Fruit fly (Drosophila melanogaster) whole organism, embryonic: ENCODE data around the gene mrva.

ENCODE experiments used
- Antp ChIP-seq: fragments of 200-800 bp; sonication (Bioruptor generic); optimal IDR thresholded peaks from 3 replicates; lab custom pipeline; 2016; ENCODE audit warnings: missing biosample characterization, missing genetic modification characterization
- Atf3 ChIP-seq: fragments of 200-800 bp; sonication (Bioruptor generic); optimal IDR thresholded peaks from 3 replicates; lab custom pipeline; 2016; ENCODE audit warnings: missing biosample characterization, missing genetic modification characterization
- Atf6 ChIP-seq: fragments of 200-800 bp; sonication (Bioruptor generic); IDR thresholded peaks from 2 replicates; pipeline ENCODE4 v1.3.6; 2022; ENCODE audit warnings: missing biosample characterization, missing genetic modification characterization
- C15 ChIP-seq: fragments of 200-800 bp; sonication (Bioruptor generic); IDR thresholded peaks from 3 replicates; pipeline ENCODE4 v1.3.6; 2022; ENCODE audit warnings: missing biosample characterization, missing genetic modification characterization
- CG10565 ChIP-seq: fragments of 200-800 bp; sonication (Bioruptor generic); optimal IDR thresholded peaks from 3 replicates; lab custom pipeline; 2016; ENCODE audit warnings: missing biosample characterization, mild to moderate bottlenecking, missing genetic modification characterization
- CG10654 ChIP-seq: fragments of 200-800 bp; sonication (Bioruptor generic); optimal IDR thresholded peaks from 2 replicates; lab custom pipeline; 2016; ENCODE audit warnings: missing biosample characterization, missing genetic modification characterization
- CG11398 ChIP-seq: fragments of 200-800 bp; sonication (Bioruptor generic); optimal IDR thresholded peaks from 2 replicates; lab custom pipeline; 2016; ENCODE audit warnings: missing biosample characterization, missing genetic modification characterization
- CG15011 ChIP-seq: fragments of 200-800 bp; sonication (Bioruptor generic); optimal IDR thresholded peaks from 3 replicates; lab custom pipeline; 2018; ENCODE audit warnings: missing biosample characterization, mild to moderate bottlenecking, missing genetic modification characterization
- CG15269 ChIP-seq: fragments of 200-800 bp; sonication (Bioruptor generic); optimal IDR thresholded peaks from 2 replicates; lab custom pipeline; 2018; ENCODE audit warnings: missing biosample characterization, mild to moderate bottlenecking, missing genetic modification characterization, moderate library complexity
- CG15601 ChIP-seq: fragments of 200-800 bp; sonication (Bioruptor generic); optimal IDR thresholded peaks from 3 replicates; lab custom pipeline; 2019; ENCODE audit warnings: missing biosample characterization, mild to moderate bottlenecking, missing genetic modification characterization, moderate library complexity
- CG17802 ChIP-seq: fragments of 200-800 bp; sonication (Bioruptor generic); optimal IDR thresholded peaks from 2 replicates; lab custom pipeline; 2018; ENCODE audit warnings: missing biosample characterization, mild to moderate bottlenecking, missing genetic modification characterization, moderate library complexity
- CG18262 ChIP-seq: fragments of 200-800 bp; optimal IDR thresholded peaks from 3 replicates; lab custom pipeline; 2019; ENCODE audit warnings: missing biosample characterization, mild to moderate bottlenecking, missing genetic modification characterization, moderate library complexity
- CG18619 ChIP-seq: fragments of 200-800 bp; sonication (Bioruptor generic); optimal IDR thresholded peaks from 3 replicates; lab custom pipeline; 2017; ENCODE audit warnings: missing biosample characterization, mild to moderate bottlenecking, missing genetic modification characterization
- CG3065 ChIP-seq: fragments of 200-800 bp; sonication (Bioruptor generic); optimal IDR thresholded peaks from 2 replicates; lab custom pipeline; 2016; ENCODE audit warnings: missing biosample characterization, missing genetic modification characterization
- CG4360 ChIP-seq: fragments of 200-800 bp; sonication (Bioruptor generic); IDR thresholded peaks from 2 replicates; pipeline ENCODE4 v1.3.6; 2022; ENCODE audit warnings: missing biosample characterization, missing genetic modification characterization
- CG4617 ChIP-seq: fragments of 200-800 bp; sonication (Bioruptor generic); optimal IDR thresholded peaks from 3 replicates; lab custom pipeline; 2016; ENCODE audit warnings: missing biosample characterization, missing genetic modification characterization, borderline replicate concordance
- CG6813 ChIP-seq: fragments of 200-800 bp; sonication (Bioruptor generic); optimal IDR thresholded peaks from 2 replicates; lab custom pipeline; 2017; ENCODE audit warnings: missing biosample characterization, missing genetic modification characterization, mild to moderate bottlenecking, moderate library complexity, missing genetic modification reagents
- CG7928 ChIP-seq: fragments of 200-800 bp; sonication (Bioruptor generic); optimal IDR thresholded peaks from 2 replicates; lab custom pipeline; 2017; ENCODE audit warnings: missing biosample characterization, mild to moderate bottlenecking, missing genetic modification characterization
- CG9609 ChIP-seq: fragments of 200-800 bp; sonication (Bioruptor generic); optimal IDR thresholded peaks from 3 replicates; lab custom pipeline; 2016; ENCODE audit warnings: missing biosample characterization, missing genetic modification characterization
- CG9817 ChIP-seq: fragments of 200-800 bp; sonication (Bioruptor generic); optimal IDR thresholded peaks from 2 replicates; lab custom pipeline; 2018; ENCODE audit warnings: missing biosample characterization, mild to moderate bottlenecking, missing genetic modification characterization, moderate library complexity
- CG9932 ChIP-seq: fragments of 200-800 bp; sonication (Bioruptor generic); IDR thresholded peaks from 2 replicates; pipeline ENCODE4 v1.3.6; 2022; ENCODE audit warnings: missing biosample characterization, missing genetic modification characterization
- Ets97D ChIP-seq: fragments of 200-800 bp; sonication (Bioruptor generic); optimal IDR thresholded peaks from 3 replicates; lab custom pipeline; 2016; ENCODE audit warnings: missing biosample characterization, missing genetic modification characterization
- Fer3 ChIP-seq: fragments of 200-800 bp; sonication (Bioruptor generic); optimal IDR thresholded peaks from 2 replicates; lab custom pipeline; 2018; ENCODE audit warnings: missing biosample characterization, mild to moderate bottlenecking, missing genetic modification characterization, moderate library complexity
- HLHmδ ChIP-seq: fragments of 200-800 bp; sonication (Bioruptor generic); optimal IDR thresholded peaks from 2 replicates; lab custom pipeline; 2018; ENCODE audit warnings: missing biosample characterization, mild to moderate bottlenecking, missing genetic modification characterization, moderate library complexity
- HmgZ ChIP-seq: fragments of 200-800 bp; sonication (Bioruptor generic); optimal IDR thresholded peaks from 2 replicates; lab custom pipeline; 2018; ENCODE audit warnings: missing biosample characterization, mild to moderate bottlenecking, missing genetic modification characterization
- Hr78 ChIP-seq, 2 experiments: fragments of 200-800 bp in 1 of 2; fragments of >200 bp in 1 of 2; sonication (Bioruptor generic) in 1 of 2; optimal IDR thresholded peaks; 2 replicates each; lab custom pipeline; 2017 to 2019; ENCODE audit warnings: missing biosample characterization in 2 of 2, missing genetic modification characterization in 2 of 2, mild to moderate bottlenecking in 1 of 2, moderate library complexity in 1 of 2
- Lhr ChIP-seq: fragments of 200-800 bp; sonication (Bioruptor generic); optimal IDR thresholded peaks from 3 replicates; lab custom pipeline; 2017; ENCODE audit warnings: mild to moderate bottlenecking, missing biosample characterization, missing genetic modification reagents, missing genetic modification characterization
- MESR4 ChIP-seq: fragments of 200-800 bp; sonication (Bioruptor generic); optimal IDR thresholded peaks from 2 replicates; lab custom pipeline; 2018; ENCODE audit warnings: missing biosample characterization, mild to moderate bottlenecking, missing genetic modification characterization, moderate library complexity
- Rx ChIP-seq: fragments of 200-800 bp; sonication (Bioruptor generic); IDR thresholded peaks from 2 replicates; pipeline ENCODE4 v1.3.6; 2022; ENCODE audit warnings: missing biosample characterization, missing genetic modification characterization
- Stat92E ChIP-seq, 3 experiments: fragments of >200 bp in 2 of 3; fragments of 200-800 bp in 1 of 3; sonication (Bioruptor generic) in 1 of 3; optimal IDR thresholded peaks; 2 replicates each; lab custom pipeline; 2017 to 2019; ENCODE audit warnings: missing biosample characterization in 3 of 3, missing genetic modification characterization in 3 of 3, mild to moderate bottlenecking in 1 of 3, moderate library complexity in 1 of 3
- Trl ChIP-seq, 3 experiments: fragments of >200 bp in 2 of 3; fragments of 200-800 bp in 1 of 3; sonication (Bioruptor generic) in 1 of 3; optimal IDR thresholded peaks; 2 replicates in 1 of 3; 3 replicates in 2 of 3; lab custom pipeline; 2016 to 2017; ENCODE audit warnings: missing biosample characterization in 1 of 3, missing genetic modification characterization in 1 of 3
- YL-1 ChIP-seq: fragments of 200-800 bp; sonication (Bioruptor generic); optimal IDR thresholded peaks from 3 replicates; lab custom pipeline; 2017; ENCODE audit warnings: missing biosample characterization, mild to moderate bottlenecking, missing genetic modification characterization
- al ChIP-seq: fragments of 200-800 bp; sonication (Bioruptor generic); IDR thresholded peaks from 2 replicates; pipeline ENCODE4 v1.3.6; 2022; ENCODE audit warnings: missing biosample characterization, missing genetic modification characterization
- br ChIP-seq: fragments of >200 bp; optimal IDR thresholded peaks from 2 replicates; lab custom pipeline; 2017
- cas ChIP-seq: fragments of 200-800 bp; sonication (Bioruptor generic); IDR thresholded peaks from 2 replicates; pipeline ENCODE4 v1.3.6; 2022; ENCODE audit warnings: missing biosample characterization, missing genetic modification characterization
- cato ChIP-seq: fragments of 200-800 bp; sonication (Bioruptor generic); optimal IDR thresholded peaks from 2 replicates; lab custom pipeline; 2016; ENCODE audit warnings: missing biosample characterization, missing genetic modification characterization, borderline replicate concordance
- chinmo ChIP-seq: fragments of 200-800 bp; sonication (Bioruptor generic); IDR thresholded peaks from 4 replicates; pipeline ENCODE4 v1.3.6; 2022; ENCODE audit warnings: missing biosample characterization, missing genetic modification characterization; ENCODE audit not compliant: partially characterized antibody
- chn ChIP-seq: fragments of 200-800 bp; sonication (Bioruptor generic); optimal IDR thresholded peaks from 2 replicates; lab custom pipeline; 2016; ENCODE audit warnings: missing biosample characterization, missing genetic modification characterization
- crp ChIP-seq, 2 experiments: fragments of 200-800 bp; sonication (Bioruptor generic); optimal IDR thresholded peaks; 2 replicates in 1 of 2; 3 replicates in 1 of 2; lab custom pipeline; 2017; ENCODE audit warnings: missing biosample characterization in 2 of 2, missing genetic modification characterization in 2 of 2, mild to moderate bottlenecking in 1 of 2, moderate library complexity in 1 of 2
- fd64A ChIP-seq: fragments of 200-800 bp; sonication (Bioruptor generic); optimal IDR thresholded peaks from 3 replicates; lab custom pipeline; 2018; ENCODE audit warnings: missing biosample characterization, mild to moderate bottlenecking, missing genetic modification characterization
- gt ChIP-seq: fragments of 200-800 bp; sonication (Bioruptor generic); IDR thresholded peaks from 2 replicates; pipeline ENCODE4 v1.3.6; 2022; ENCODE audit warnings: missing biosample characterization, missing genetic modification characterization
- her ChIP-seq: fragments of 200-800 bp; sonication (Bioruptor generic); optimal IDR thresholded peaks from 2 replicates; lab custom pipeline; 2016; ENCODE audit warnings: missing biosample characterization, missing genetic modification characterization
- jumu ChIP-seq: fragments of 200-800 bp; sonication (Bioruptor generic); optimal IDR thresholded peaks from 3 replicates; lab custom pipeline; 2016; ENCODE audit warnings: missing biosample characterization, missing genetic modification characterization
- lab ChIP-seq: fragments of 200-800 bp; sonication (Bioruptor generic); optimal IDR thresholded peaks from 3 replicates; lab custom pipeline; 2017; ENCODE audit warnings: missing biosample characterization, missing genetic modification characterization, mild to moderate bottlenecking, moderate library complexity, missing genetic modification reagents
- lmd ChIP-seq: fragments of 200-800 bp; sonication (Bioruptor generic); IDR thresholded peaks from 2 replicates; pipeline ENCODE4 v1.3.6; 2022; ENCODE audit warnings: missing biosample characterization, missing genetic modification characterization
- nerfin-1 ChIP-seq: fragments of 200-800 bp; sonication (Bioruptor generic); optimal IDR thresholded peaks from 3 replicates; lab custom pipeline; 2019; ENCODE audit warnings: missing biosample characterization, mild to moderate bottlenecking, missing genetic modification characterization, moderate library complexity
- salm ChIP-seq: fragments of 200-800 bp; sonication (Bioruptor generic); optimal IDR thresholded peaks from 2 replicates; lab custom pipeline; 2018; ENCODE audit warnings: missing biosample characterization, mild to moderate bottlenecking, missing genetic modification characterization
- sima ChIP-seq: fragments of 200-800 bp; sonication (Bioruptor generic); optimal IDR thresholded peaks from 2 replicates; lab custom pipeline; 2016; ENCODE audit warnings: missing biosample characterization, missing genetic modification characterization
- vnd ChIP-seq: fragments of 200-800 bp; sonication (Bioruptor generic); IDR thresholded peaks from 3 replicates; pipeline ENCODE4 v1.3.6; 2022; ENCODE audit warnings: missing biosample characterization, missing genetic modification characterization; ENCODE audit not compliant: partially characterized antibody
- yki ChIP-seq: fragments of >200 bp; optimal IDR thresholded peaks from 3 replicates; lab custom pipeline; 2018

Gene mrva

DNA sequence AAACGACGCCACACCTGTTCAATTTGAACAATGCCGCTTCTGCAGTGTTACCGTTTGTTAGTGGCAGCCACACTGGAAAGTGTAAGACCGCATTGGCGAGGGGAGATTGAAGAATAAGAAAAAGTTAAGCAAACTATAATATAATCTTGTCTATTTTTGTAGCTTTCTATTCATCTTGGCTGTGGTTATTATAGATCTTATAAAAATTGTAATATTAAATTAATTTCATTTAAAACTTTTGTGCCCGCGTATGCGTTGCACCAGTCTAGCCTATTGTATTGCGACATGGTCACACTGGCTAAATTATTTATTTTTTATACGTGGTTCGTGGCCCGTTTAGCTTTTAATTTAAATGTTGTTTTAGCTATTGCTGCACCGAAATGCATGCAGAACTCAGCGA, 5.3 kb downstream of the mrva start, which contains the start of the genes RhoGEF4 and Rint1 (continued):
- TF ChIP-seq CG4617 (GFP tag; lab: Kevin White, UChicago) (peak; percentile 92), chinmo (GFP tag; lab: Robert Waterston, UW) (no peak), nerfin-1 (tag; lab: Kevin White, UChicago) (peak; percentile 28), CG10654 (GFP tag; lab: Kevin White, UChicago) (peak; percentile 60), CG9609 (GFP tag; lab: Kevin White, UChicago) (peak; percentile 51), Atf3 (GFP tag; lab: Kevin White, UChicago) (peak; percentile 37), CG10565 (GFP tag; lab: Kevin White, UChicago) (no peak), salm (no peak), CG15601 (tag; lab: Kevin White, UChicago) (peak; percentile 72), fd64A (no peak), YL-1 (GFP tag; lab: Kevin White, UChicago) (peak; percentile 69), CG18619 (GFP tag; lab: Kevin White, UChicago) (peak; percentile 62), cato (peak; percentile 36), HLHmδ (GFP tag; lab: Kevin White, UChicago) (no peak), her (no peak), CG4360 (GFP tag; lab: Robert Waterston, UW) (no peak), CG7928 (GFP tag; lab: Kevin White, UChicago) (peak; percentile 43), al (GFP tag; lab: Robert Waterston, UW) (peak; percentile 71), CG15269 (tag; lab: Kevin White, UChicago) (no peak), crp (GFP tag; optimal IDR thresholded peaks at IDR 0.05; lab: Kevin White, UChicago) (peak in 1 of 2 experiments; percentile 52), CG11398 (GFP tag; lab: Kevin White, UChicago) (no peak), Trl (optimal IDR thresholded peaks at IDR 0.05; lab: Kevin White, UChicago) (no peak), Trl (GFP tag; optimal IDR thresholded peaks at IDR 0.05; lab: Kevin White, UChicago) (peak; percentile 21), CG9817 (peak; percentile 71), cas (0 out of 2 replicates have a peak, but pooled peaks have one; percentile 55), Ets97D (GFP tag; lab: Kevin White, UChicago) (peak; percentile 70), chn (GFP tag; lab: Kevin White, UChicago) (peak; percentile 48), C15 (GFP tag; lab: Robert Waterston, UW) (no peak), Antp (GFP tag; lab: Kevin White, UChicago) (no peak), CG17802 (peak; percentile 12), Atf6 (0 out of 2 replicates have a peak, but pooled peaks have one; percentile 62), gt (GFP tag; lab: Robert Waterston, UW) (no peak), Lhr (GFP tag; lab: Kevin White, UChicago) (peak; percentile 68), jumu (GFP tag; lab: Kevin White, UChicago) (peak; percentile 57), CG3065 (GFP tag; lab: Kevin White, UChicago) (peak; percentile 18), yki (lab: Kevin White, UChicago) (no peak), CG15011 (GFP tag; lab: Kevin White, UChicago) (no peak), Stat92E (GFP tag; optimal IDR thresholded peaks at IDR 0.05; lab: Kevin White, UChicago) (peak in 1 of 3 experiments; percentile 38), lab (GFP tag; lab: Kevin White, UChicago) (peak; percentile 28), CG9932 (peak; percentile 92), Hr78 (GFP tag; optimal IDR thresholded peaks at IDR 0.05; lab: Kevin White, UChicago) (no peak), vnd (no peak), sima (GFP tag; lab: Kevin White, UChicago) (no peak), Rx (GFP tag; lab: Robert Waterston, UW) (peak; percentile 64), HmgZ (peak; percentile 85), CG18262 (tag; lab: Kevin White, UChicago) (peak; percentile 59), br (lab: Kevin White, UChicago) (no peak), MESR4 (GFP tag; lab: Kevin White, UChicago) (peak; percentile 28), lmd (GFP tag; lab: Robert Waterston, UW) (peak; percentile 75), CG6813 (GFP tag; lab: Kevin White, UChicago) (no peak), Fer3 (peak; percentile 41)
